Fruit fly (Drosophila melanogaster) whole organism: ENCODE data around the gene CG7600.

Experiments used
- pan ChIP-seq: fragments of >200 bp; optimal IDR thresholded peaks from 2 replicates; lab custom pipeline; 2017
- psq ChIP-seq: fragments of >200 bp; optimal IDR thresholded peaks from 2 replicates; lab custom pipeline; 2017
- usp ChIP-seq: fragments of >200 bp; optimal IDR thresholded peaks from 2 replicates; lab custom pipeline; 2017; ENCODE audit warnings: missing biosample characterization, missing genetic modification characterization, mixed read lengths

DNA sequence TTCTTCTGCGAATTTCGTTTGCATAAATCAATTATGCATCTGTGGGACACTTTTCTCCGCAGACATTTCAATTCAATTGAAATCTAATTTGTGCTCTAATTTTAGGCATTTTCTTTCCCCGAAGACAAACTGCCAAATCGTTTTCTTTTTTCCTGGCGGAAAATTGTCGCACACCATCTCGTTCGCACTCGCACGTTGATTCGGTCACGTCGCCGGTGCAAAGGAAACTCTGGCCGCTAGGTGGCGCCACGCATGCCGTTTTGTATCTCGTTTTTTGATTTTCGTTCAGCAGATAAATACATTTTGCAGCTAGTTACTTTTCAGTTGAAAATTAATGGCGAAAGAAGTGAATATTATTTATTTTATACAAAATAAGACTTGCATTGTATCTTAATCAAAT, 37.7 kb downstream of the CG7600 start:
- no peak for TF ChIP-seq pan (lab: Kevin White, UChicago)
- no peak for TF ChIP-seq usp
- no peak for TF ChIP-seq psq
